Worm (Caenorhabditis elegans) whole organism, L4 larva: Measurements from ENCODE around the gene F19B2.5.

Experiments
- F10B5.3 ChIP-seq: sonication (generic microtip); optimal IDR thresholded peaks from 2 replicates; lab custom pipeline; 2016; ENCODE audit warnings: mild to moderate bottlenecking, missing genetic modification characterization, missing compliant biosample characterization
- F44E2.7 ChIP-seq: fragments of 200-800 bp; sonication (Bioruptor generic); IDR thresholded peaks from 2 replicates; pipeline ENCODE4 v2.1.2; 2022; ENCODE audit warnings: missing genetic modification characterization, missing compliant biosample characterization
- T26A8.4 ChIP-seq: fragments of 200-800 bp; sonication (Bioruptor generic); IDR thresholded peaks from 2 replicates; pipeline ENCODE4 v1.3.6; 2022; ENCODE audit warnings: missing genetic modification characterization, missing compliant biosample characterization
- Y105C5A.15 ChIP-seq: fragments of 200-800 bp; sonication (Bioruptor generic); IDR thresholded peaks from 2 replicates; pipeline ENCODE4 v1.3.6; 2022; ENCODE audit warnings: missing genetic modification characterization, missing compliant biosample characterization
- Y75B8A.6 ChIP-seq: fragments of 200-800 bp; sonication (Bioruptor generic); IDR thresholded peaks from 2 replicates; pipeline ENCODE4 v1.3.6; 2022; ENCODE audit warnings: missing genetic modification reagents, missing genetic modification characterization, missing compliant biosample characterization
- ZK546.5 ChIP-seq, 2 experiments: sonication (generic microtip); optimal IDR thresholded peaks; 2 replicates each; lab custom pipeline; 2017; ENCODE audit warnings: missing biosample characterization in 2 of 2, missing genetic modification characterization in 2 of 2
- aha-1 ChIP-seq: fragments of 150-350 bp; peaks from one replicate; lab custom pipeline; 2014; ENCODE audit warnings: missing biosample characterization, missing genetic modification characterization
- aly-2 ChIP-seq: sonication (generic microtip); optimal IDR thresholded peaks from 2 replicates; lab custom pipeline; 2018; ENCODE audit warnings: missing biosample characterization, missing genetic modification characterization
- arid-1 ChIP-seq: fragments of 200-800 bp; sonication (Bioruptor generic); conservative IDR thresholded peaks from 2 replicates; pipeline ENCODE4 v1.3.6; 2022; ENCODE audit warnings: missing genetic modification reagents, missing genetic modification characterization, missing compliant biosample characterization
- ceh-44 ChIP-seq: fragments of 200-800 bp; sonication (Bioruptor generic); IDR thresholded peaks from 2 replicates; pipeline ENCODE4 v1.3.6; 2022; ENCODE audit warnings: missing genetic modification reagents, missing genetic modification characterization, missing compliant biosample characterization
- ceh-62 ChIP-seq: sonication (generic microtip); optimal IDR thresholded peaks from 2 replicates; lab custom pipeline; 2017; ENCODE audit warnings: missing biosample characterization, missing genetic modification characterization
- cey-2 ChIP-seq: sonication (generic microtip); optimal IDR thresholded peaks from 3 replicates; lab custom pipeline; 2017; ENCODE audit warnings: missing genetic modification characterization, mild to moderate bottlenecking, missing compliant biosample characterization, antibody characterized with exemption, borderline replicate concordance; ENCODE audit not compliant: insufficient read depth
- ctbp-1 ChIP-seq: fragments of 200-800 bp; sonication (Bioruptor generic); IDR thresholded peaks from 2 replicates; pipeline ENCODE4 v1.3.6; 2022; ENCODE audit warnings: missing genetic modification reagents, missing genetic modification characterization, missing compliant biosample characterization
- daf-19 ChIP-seq: fragments of 200-800 bp; sonication (Bioruptor generic); conservative IDR thresholded peaks from 2 replicates; pipeline ENCODE4 v1.3.6; 2022; ENCODE audit warnings: missing genetic modification characterization, missing compliant biosample characterization
- dmd-6 ChIP-seq: fragments of 200-800 bp; sonication (Bioruptor generic); IDR thresholded peaks from 2 replicates; pipeline ENCODE4 v1.3.6; 2022; ENCODE audit warnings: missing genetic modification reagents, missing genetic modification characterization, missing compliant biosample characterization
- dmd-8 ChIP-seq: fragments of 200-800 bp; sonication (Bioruptor generic); IDR thresholded peaks from 2 replicates; pipeline ENCODE4 v1.3.6; 2022; ENCODE audit warnings: missing genetic modification characterization, missing compliant biosample characterization
- duxl-1 ChIP-seq: sonication (generic microtip); optimal IDR thresholded peaks from 2 replicates; lab custom pipeline; 2016; ENCODE audit warnings: mild to moderate bottlenecking, missing genetic modification characterization, moderate library complexity, missing compliant biosample characterization; ENCODE audit not compliant: poor library complexity
- dve-1 ChIP-seq: sonication (generic microtip); optimal IDR thresholded peaks from 2 replicates; lab custom pipeline; 2017; ENCODE audit warnings: antibody characterized with exemption, mild to moderate bottlenecking, missing genetic modification characterization, missing compliant biosample characterization; ENCODE audit not compliant: insufficient read depth
- hif-1 ChIP-seq, 2 experiments: sonication (generic microtip); optimal IDR thresholded peaks; 2 replicates each; lab custom pipeline; 2016 to 2017; ENCODE audit warnings: missing compliant biosample characterization in 2 of 2, missing genetic modification characterization in 2 of 2, missing genetic modification reagents in 2 of 2, missing genotype in 2 of 2, mild to moderate bottlenecking in 1 of 2
- hlh-11 ChIP-seq: fragments of 200-800 bp; sonication (Bioruptor generic); optimal IDR thresholded peaks from 2 replicates; lab custom pipeline; 2018; ENCODE audit warnings: mild to moderate bottlenecking, missing genetic modification characterization, missing compliant biosample characterization
- hmg-1.1 ChIP-seq: fragments of 200-800 bp; sonication (Bioruptor generic); IDR thresholded peaks from 2 replicates; pipeline ENCODE4 v1.3.6; 2022; ENCODE audit warnings: missing genetic modification reagents, missing genetic modification characterization, missing compliant biosample characterization
- jun-1 ChIP-seq: fragments of 150-350 bp; optimal IDR thresholded peaks from 2 replicates; lab custom pipeline; 2014; ENCODE audit warnings: missing biosample characterization, missing genetic modification reagents, missing genetic modification characterization
- lim-7 ChIP-seq: fragments of 200-800 bp; sonication (Bioruptor generic); IDR thresholded peaks from 2 replicates; pipeline ENCODE4 v1.3.6; 2022; ENCODE audit warnings: missing genetic modification characterization, missing compliant biosample characterization
- lin-29 ChIP-seq: fragments of 200-800 bp; sonication (Bioruptor generic); IDR thresholded peaks from 2 replicates; pipeline ENCODE4 v1.3.6; 2022; ENCODE audit warnings: missing genetic modification reagents, missing genetic modification characterization, missing compliant biosample characterization
- mdl-1 ChIP-seq, 2 experiments: fragments of 150-350 bp in 1 of 2; sonication (generic microtip) in 1 of 2; optimal IDR thresholded peaks; 2 replicates each; lab custom pipeline; 2014 to 2017; ENCODE audit warnings: missing biosample characterization in 2 of 2, missing genetic modification characterization in 2 of 2
- mes-2 ChIP-seq: sonication (generic microtip); optimal IDR thresholded peaks from 2 replicates; lab custom pipeline; 2016; ENCODE audit warnings: missing genotype, mild to moderate bottlenecking, missing genetic modification characterization, missing compliant biosample characterization; ENCODE audit not compliant: poor library complexity, severe bottlenecking
- mxl-2 ChIP-seq: fragments of 200-800 bp; sonication (Bioruptor generic); conservative IDR thresholded peaks from 2 replicates; pipeline ENCODE4 v1.3.6; 2022; ENCODE audit warnings: missing genetic modification reagents, missing genetic modification characterization, missing compliant biosample characterization
- nhr-42 ChIP-seq: fragments of 200-800 bp; sonication (Bioruptor generic); IDR thresholded peaks from 2 replicates; pipeline ENCODE4 v1.3.6; 2022; ENCODE audit warnings: missing genetic modification characterization, missing compliant biosample characterization
- nhr-48 ChIP-seq: sonication (generic microtip); optimal IDR thresholded peaks from 2 replicates; lab custom pipeline; 2016; ENCODE audit warnings: mild to moderate bottlenecking, missing genetic modification characterization, missing compliant biosample characterization
- nhr-77 ChIP-seq: fragments of 150-350 bp; optimal IDR thresholded peaks from 2 replicates; lab custom pipeline; 2014; ENCODE audit warnings: missing biosample characterization, missing genetic modification characterization
- php-3 ChIP-seq: fragments of 200-800 bp; sonication (Bioruptor generic); IDR thresholded peaks from 2 replicates; pipeline ENCODE4 v1.3.6; 2022; ENCODE audit warnings: missing genetic modification reagents, missing genetic modification characterization, missing compliant biosample characterization
- pqm-1 ChIP-seq: sonication (generic microtip); optimal IDR thresholded peaks from 2 replicates; lab custom pipeline; 2017; ENCODE audit warnings: missing biosample characterization, missing genetic modification characterization
- rbr-2 ChIP-seq: sonication (generic microtip); optimal IDR thresholded peaks from 2 replicates; lab custom pipeline; 2016; ENCODE audit warnings: missing genotype, missing genetic modification characterization, missing compliant biosample characterization
- saeg-2 ChIP-seq: fragments of 200-800 bp; sonication (Bioruptor generic); IDR thresholded peaks from 2 replicates; pipeline ENCODE4 v1.3.6; 2022; ENCODE audit warnings: missing genetic modification reagents, missing genetic modification characterization, missing compliant biosample characterization
- sdz-12 ChIP-seq: fragments of 200-800 bp; sonication (Bioruptor generic); optimal IDR thresholded peaks from 2 replicates; lab custom pipeline; 2018; ENCODE audit warnings: mild to moderate bottlenecking, missing genetic modification characterization, missing compliant biosample characterization
- set-16 ChIP-seq: fragments of 200-800 bp; sonication (Bioruptor generic); IDR thresholded peaks from 2 replicates; pipeline ENCODE4 v1.3.6; 2022; ENCODE audit warnings: missing genetic modification reagents, missing genetic modification characterization, missing compliant biosample characterization
- skn-1 ChIP-seq: fragments of 150-350 bp; optimal IDR thresholded peaks from 2 replicates; lab custom pipeline; 2014; ENCODE audit warnings: missing biosample characterization, missing genetic modification characterization
- spr-3 ChIP-seq: fragments of 200-800 bp; sonication (Bioruptor generic); optimal IDR thresholded peaks from 2 replicates; lab custom pipeline; 2018; ENCODE audit warnings: mild to moderate bottlenecking, missing genetic modification characterization, missing compliant biosample characterization
- tag-97 ChIP-seq: fragments of 200-800 bp; sonication (Bioruptor generic); IDR thresholded peaks from 2 replicates; pipeline ENCODE4 v1.3.6; 2022; ENCODE audit warnings: missing genetic modification characterization, missing compliant biosample characterization
- vab-7 ChIP-seq: fragments of 200-800 bp; sonication (Bioruptor generic); IDR thresholded peaks from 2 replicates; pipeline ENCODE4 v1.3.6; 2022; ENCODE audit warnings: missing genetic modification reagents, missing genetic modification characterization, missing compliant biosample characterization
- zag-1 ChIP-seq: fragments of 150-350 bp; optimal IDR thresholded peaks from 2 replicates; lab custom pipeline; 2014; ENCODE audit warnings: missing biosample characterization, missing genetic modification characterization
- zip-11 ChIP-seq: fragments of 200-800 bp; sonication (Bioruptor generic); IDR thresholded peaks from 2 replicates; pipeline ENCODE4 v1.3.6; 2022; ENCODE audit warnings: missing genetic modification characterization, missing compliant biosample characterization
- ztf-11 ChIP-seq: fragments of 150-350 bp; optimal IDR thresholded peaks from 2 replicates; lab custom pipeline; 2014; ENCODE audit warnings: missing biosample characterization, missing genetic modification characterization

The F19B2.5 gene

ce11 chrV:20198954-20199353 lies 35.0 kb upstream of the F19B2.5 start, which contains the start of gene fog-2:
TSS of gene fog-2 (plus strand) at chrV:20199254.
- TF ChIP-seq ZK546.5 (tag; optimal IDR thresholded peaks at IDR 0.05; lab: Kevin White, UChicago) (no peak), mxl-2 (no peak), hlh-11 (tag; lab: Kevin White, UChicago) (no peak), set-16 (no peak), hmg-1.1 (no peak), ceh-62 (tag; lab: Kevin White, UChicago) (no peak), hif-1 (tag; optimal IDR thresholded peaks at IDR 0.05; lab: Kevin White, UChicago) (no peak), php-3 (GFP tag; lab: Robert Waterston, UW) (no peak), sdz-12 (GFP tag; lab: Kevin White, UChicago) (no peak), vab-7 (GFP tag; lab: Robert Waterston, UW) (no peak), zag-1 (tag; lab: Kevin White, UChicago) (no peak), ctbp-1 (GFP tag; lab: Robert Waterston, UW) (no peak), rbr-2 (no peak), dmd-6 (GFP tag; lab: Robert Waterston, UW) (no peak), arid-1 (GFP tag; lab: Robert Waterston, UW) (no peak), nhr-77 (tag; lab: Kevin White, UChicago) (no peak), aly-2 (no peak), Y105C5A.15 (GFP tag; lab: Robert Waterston, UW) (no peak), lim-7 (GFP tag; lab: Robert Waterston, UW) (no peak), cey-2 (tag; lab: Kevin White, UChicago) (no peak)

- TF ChIP-seq arid-1 (GFP tag; lab: Robert Waterston, UW): no peak
- no peak for TF ChIP-seq mxl-2
These were observed 32.7 kb upstream of the F19B2.5 start, which contains the start of gene ftr-1 for ce11 chrV:20196671-20197070. TSS of gene ftr-1 (plus strand) at chrV:20196971.

ce11 chrV:20195451-20196036 lies 31.6 kb upstream of the F19B2.5 start, which contains the start of the genes srh-217 and Y113G7B.28:
TSS of gene srh-217 (minus strand) at chrV:20195551.
TSS of gene Y113G7B.28 (plus strand) at chrV:20195986.
- TF ChIP-seq F10B5.3: no peak
- no peak for TF ChIP-seq jun-1 (tag; lab: Kevin White, UChicago)
- TF ChIP-seq set-16: no peak
- no peak for TF ChIP-seq Y105C5A.15 (GFP tag; lab: Robert Waterston, UW)
- no peak for TF ChIP-seq nhr-42
- no peak for TF ChIP-seq aly-2
- TF ChIP-seq lin-29 (GFP tag; lab: Robert Waterston, UW): no peak
- no peak for TF ChIP-seq T26A8.4
- no peak for TF ChIP-seq spr-3
- TF ChIP-seq cey-2 (tag; lab: Kevin White, UChicago): no peak
- TF ChIP-seq duxl-1 (tag; lab: Kevin White, UChicago): no peak
- TF ChIP-seq zag-1 (tag; lab: Kevin White, UChicago): no peak
- no peak for TF ChIP-seq saeg-2 (GFP tag; lab: Robert Waterston, UW)
- TF ChIP-seq aha-1 (tag; lab: Kevin White, UChicago): no peak
- TF ChIP-seq zip-11 (GFP tag; lab: Robert Waterston, UW): no peak
- TF ChIP-seq hlh-11 (tag; lab: Kevin White, UChicago): no peak
- no peak for TF ChIP-seq dve-1 (tag; lab: Kevin White, UChicago)

- TF ChIP-seq skn-1 (no peak), arid-1 (GFP tag; lab: Robert Waterston, UW) (no peak), tag-97 (GFP tag; lab: Robert Waterston, UW) (no peak), pqm-1 (no peak), ztf-11 (tag; lab: Kevin White, UChicago) (no peak), mes-2 (tag; lab: Kevin White, UChicago) (no peak), Y75B8A.6 (GFP tag; lab: Robert Waterston, UW) (no peak), nhr-48 (tag; lab: Kevin White, UChicago) (no peak), F44E2.7 (GFP tag; lab: Robert Waterston, UW) (no peak), daf-19 (GFP tag; lab: Robert Waterston, UW) (no peak), ceh-44 (GFP tag; lab: Robert Waterston, UW) (no peak), mdl-1 (tag; optimal IDR thresholded peaks at IDR 0.05; lab: Kevin White, UChicago) (no peak), dmd-8 (no peak), dve-1 (tag; lab: Kevin White, UChicago) (no peak)
These were observed 28.3 kb upstream of the F19B2.5 start, which contains the start of the genes fbxa-115 and Y113G7B.27 for ce11 chrV:20192102-20192880. TSS of gene fbxa-115 (minus strand) at chrV:20192152. TSS of gene Y113G7B.27 (plus strand) at chrV:20192830.
